Fruit fly (Drosophila melanogaster) whole organism, prepupa: ENCODE measurements around the gene CG12438.

Source experiments
- CG34406 ChIP-seq: fragments of 200-800 bp; sonication (Bioruptor generic); optimal IDR thresholded peaks from 3 replicates; lab custom pipeline; 2016; ENCODE audit warnings: missing biosample characterization, missing genetic modification characterization
- CG4318 ChIP-seq: fragments of 200-800 bp; sonication (Bioruptor generic); optimal IDR thresholded peaks from 3 replicates; lab custom pipeline; 2017; ENCODE audit warnings: missing biosample characterization, mild to moderate bottlenecking, missing genetic modification characterization
- CG6792 ChIP-seq: fragments of 200-800 bp; sonication (Bioruptor generic); optimal IDR thresholded peaks from 3 replicates; lab custom pipeline; 2016; ENCODE audit warnings: missing biosample characterization, missing genetic modification characterization
- Lpt ChIP-seq: fragments of 200-800 bp; sonication (Bioruptor generic); optimal IDR thresholded peaks from 3 replicates; lab custom pipeline; 2016; ENCODE audit warnings: missing biosample characterization, missing genetic modification characterization
- Sox15 ChIP-seq: fragments of 200-800 bp; sonication (Bioruptor generic); optimal IDR thresholded peaks from 3 replicates; lab custom pipeline; 2016; ENCODE audit warnings: missing biosample characterization, missing genetic modification characterization
- achi ChIP-seq: fragments of 200-800 bp; sonication (Bioruptor generic); optimal IDR thresholded peaks from 3 replicates; lab custom pipeline; 2016; ENCODE audit warnings: missing biosample characterization, missing genetic modification characterization
- dsx ChIP-seq: fragments of 200-800 bp; optimal IDR thresholded peaks from 3 replicates; lab custom pipeline; 2019; ENCODE audit warnings: missing biosample characterization, mild to moderate bottlenecking, missing genetic modification characterization, moderate library complexity; ENCODE audit not compliant: poor library complexity, severe bottlenecking
- fd59A ChIP-seq: fragments of 200-800 bp; sonication (Bioruptor generic); optimal IDR thresholded peaks from 2 replicates; lab custom pipeline; 2017; ENCODE audit warnings: missing biosample characterization, mild to moderate bottlenecking, missing genetic modification characterization, missing genetic modification reagents

- TF ChIP-seq Sox15 = no peak
- TF ChIP-seq achi (GFP tag; lab: Kevin White, UChicago) = no peak
- TF ChIP-seq CG6792 (GFP tag; lab: Kevin White, UChicago) = no peak
- no peak for TF ChIP-seq CG34406
- TF ChIP-seq CG4318 (GFP tag; lab: Kevin White, UChicago) = no peak
- TF ChIP-seq fd59A (GFP tag; lab: Kevin White, UChicago) = no peak
- TF ChIP-seq dsx (GFP tag; lab: Kevin White, UChicago) = no peak
- no peak for TF ChIP-seq Lpt (GFP tag; lab: Kevin White, UChicago)
These were observed 46.9 kb downstream of the CG12438 start for dm6 chr2L:8799009-8799408.
